Worm (Caenorhabditis elegans): ENCODE results near the gene clec-26.

Gene clec-26

DNA sequence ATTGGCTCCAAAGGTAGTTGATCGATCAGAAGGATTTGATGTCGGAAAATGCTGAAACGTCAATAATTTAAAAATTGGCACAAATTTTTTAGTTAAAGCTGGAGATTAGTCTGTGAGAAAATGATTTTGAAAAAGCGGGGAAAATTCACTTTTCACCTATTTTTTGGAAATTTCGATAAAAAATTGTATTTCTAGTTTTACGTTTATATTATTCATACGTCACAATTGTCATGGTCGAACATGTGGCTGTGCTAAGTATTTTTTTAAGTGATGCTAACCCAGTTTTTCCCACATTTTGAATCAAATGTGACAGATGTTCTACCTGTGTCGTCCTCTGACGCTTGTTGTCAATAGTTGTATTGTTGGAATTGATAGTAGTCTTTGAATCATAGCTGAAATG, 31.1 kb downstream of the clec-26 start:
- TF ChIP-seq unc-62 (GFP tag; optimal IDR thresholded peaks at IDR 0.05), result no peak
- TF ChIP-seq hmg-11 (tag; optimal IDR thresholded peaks at IDR 0.05), result no peak
- no peak for TF ChIP-seq mml-1 (tag; optimal IDR thresholded peaks at IDR 0.05)
- no peak for TF ChIP-seq elt-1 (tag; optimal IDR thresholded peaks at IDR 0.05)
- no peak for TF ChIP-seq unc-39 (tag; optimal IDR thresholded peaks at IDR 0.05)
- no peak for TF ChIP-seq aly-2 (tag; optimal IDR thresholded peaks at IDR 0.05)

DNA sequence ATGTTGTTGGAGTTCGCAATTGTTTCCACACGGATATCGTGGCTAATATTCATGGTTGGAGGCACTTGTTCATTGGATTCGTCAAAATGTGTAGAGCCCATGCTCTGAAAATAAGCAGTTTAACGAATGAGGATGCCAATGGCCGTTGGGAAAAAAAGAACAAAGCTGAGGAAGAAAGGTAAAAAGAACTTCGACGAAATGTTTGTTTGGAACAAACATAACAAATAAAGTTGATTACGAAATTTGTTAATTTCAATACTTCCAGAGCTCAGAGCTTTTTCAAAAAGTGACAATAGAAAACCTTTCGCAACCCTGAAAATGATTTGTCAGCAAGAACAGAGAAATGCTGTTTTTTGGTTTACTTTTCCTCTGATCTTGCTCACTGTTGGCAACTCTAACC, 31.6 kb downstream of the clec-26 start, which contains the start of gene F09C6.3:
Gene F09C6.3, minus strand, starts transcription at position 101 of the 400 bp plus-strand sequence.
- TF ChIP-seq zag-1 (tag; optimal IDR thresholded peaks at IDR 0.05), result no peak

DNA sequence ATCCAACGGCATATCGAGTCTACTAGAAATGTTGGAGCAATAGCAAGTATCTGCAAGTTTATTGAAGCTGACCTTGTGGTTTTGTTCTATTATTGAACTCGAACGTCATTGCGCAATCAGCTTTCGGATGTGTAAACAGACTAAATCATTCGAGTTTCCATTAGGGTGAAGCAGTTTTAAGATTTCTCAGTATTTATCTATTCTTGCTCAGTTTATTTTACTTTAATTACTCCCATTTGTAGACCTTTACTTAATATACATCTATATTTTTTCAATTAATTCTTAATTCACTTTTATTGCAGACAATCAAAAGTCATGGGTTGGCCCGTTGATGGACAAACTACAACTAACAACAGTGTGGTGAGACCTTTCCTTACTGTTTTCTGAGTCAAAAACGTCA, 32.3 kb downstream of the clec-26 start, which contains the start of gene F09C6.14:
Gene F09C6.14, plus strand, starts transcription at position 301 of the 400 bp plus-strand sequence.
- TF ChIP-seq eor-1 (tag; optimal IDR thresholded peaks at IDR 0.05) (no peak), ceh-82 (tag; optimal IDR thresholded peaks at IDR 0.05) (no peak), nhr-67 (tag; optimal IDR thresholded peaks at IDR 0.05) (no peak), pha-4 (tag; optimal IDR thresholded peaks at IDR 0.05) (no peak), hmg-11 (tag; optimal IDR thresholded peaks at IDR 0.05) (no peak), fkh-10 (GFP tag; optimal IDR thresholded peaks at IDR 0.05) (no peak), nfya-1 (tag; optimal IDR thresholded peaks at IDR 0.05; ENCODE audit: insufficient read depth) (no peak), ZK546.5 (tag; optimal IDR thresholded peaks at IDR 0.05) (no peak), unc-39 (tag; optimal IDR thresholded peaks at IDR 0.05) (no peak), nhr-237 (tag; optimal IDR thresholded peaks at IDR 0.05) (no peak)

DNA sequence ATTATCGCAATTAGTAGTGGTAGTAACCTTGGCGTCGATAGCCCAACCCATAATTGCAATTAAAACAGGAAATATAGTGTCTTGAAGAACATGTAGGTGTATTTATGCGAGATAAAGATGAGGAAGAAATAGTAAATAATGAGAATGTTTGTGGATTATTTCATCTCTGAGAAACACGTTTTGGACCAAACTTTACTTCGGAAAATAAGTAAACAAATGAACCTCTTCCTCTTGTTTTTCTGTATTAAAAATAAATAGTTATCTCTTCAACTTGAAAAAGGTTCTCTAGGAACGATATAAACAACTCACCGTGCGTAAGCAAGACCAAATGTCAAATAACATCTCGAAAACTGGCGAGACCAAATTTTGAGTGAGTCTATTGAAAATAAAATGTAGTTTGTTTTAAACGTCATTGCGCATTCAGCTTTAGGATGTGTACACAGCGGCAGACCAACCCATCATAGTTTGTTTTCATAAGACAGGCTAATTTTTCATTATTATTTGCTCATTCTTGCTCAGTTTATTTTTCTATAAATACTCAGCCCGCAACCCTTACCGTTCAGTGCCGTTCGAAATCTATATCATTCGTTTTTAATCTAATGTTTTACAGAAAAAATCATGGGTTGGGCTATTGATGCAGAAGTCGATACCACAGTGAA, 34.0 kb downstream of the clec-26 start, which contains the start of the genes F09C6.11 and F09C6.12:
Gene F09C6.11, minus strand, starts transcription at position 51 of the 659 bp plus-strand sequence.
Gene F09C6.12, plus strand, starts transcription at position 609 of the 659 bp plus-strand sequence.
- no peak for TF ChIP-seq ceh-28 (tag; optimal IDR thresholded peaks at IDR 0.05)
- TF ChIP-seq pha-4 (tag; optimal IDR thresholded peaks at IDR 0.05), result peak; percentile 95
- TF ChIP-seq ceh-9 (tag; optimal IDR thresholded peaks at IDR 0.05), result no peak
- TF ChIP-seq lsy-12 (tag; optimal IDR thresholded peaks at IDR 0.05), result no peak

DNA sequence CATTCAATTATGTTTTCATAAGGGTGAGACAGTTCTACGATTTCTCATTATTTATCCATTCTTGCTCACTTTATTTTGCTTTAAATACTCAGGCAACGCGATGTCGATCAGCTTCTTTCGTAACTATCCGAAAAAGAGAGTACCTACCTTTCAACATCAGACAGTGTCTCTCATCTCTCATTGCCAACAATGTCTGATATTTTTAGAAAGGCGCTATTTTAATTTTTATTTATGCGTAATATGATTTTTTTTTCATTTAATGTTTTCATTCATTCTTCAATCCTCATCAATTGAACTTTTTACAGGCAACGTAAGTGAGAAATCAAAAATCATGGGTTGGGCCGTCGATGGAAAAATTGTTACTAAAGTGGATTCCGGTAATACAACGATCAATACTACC, 36.3 kb downstream of the clec-26 start, which contains the start of gene F09C6.13:
Gene F09C6.13, plus strand, starts transcription at position 301 of the 400 bp plus-strand sequence.
- TF ChIP-seq hmg-11 (tag; optimal IDR thresholded peaks at IDR 0.05) (no peak), jun-1 (tag; optimal IDR thresholded peaks at IDR 0.05) (no peak), lin-39 (tag; optimal IDR thresholded peaks at IDR 0.05) (no peak), elt-1 (tag; optimal IDR thresholded peaks at IDR 0.05) (no peak)

DNA sequence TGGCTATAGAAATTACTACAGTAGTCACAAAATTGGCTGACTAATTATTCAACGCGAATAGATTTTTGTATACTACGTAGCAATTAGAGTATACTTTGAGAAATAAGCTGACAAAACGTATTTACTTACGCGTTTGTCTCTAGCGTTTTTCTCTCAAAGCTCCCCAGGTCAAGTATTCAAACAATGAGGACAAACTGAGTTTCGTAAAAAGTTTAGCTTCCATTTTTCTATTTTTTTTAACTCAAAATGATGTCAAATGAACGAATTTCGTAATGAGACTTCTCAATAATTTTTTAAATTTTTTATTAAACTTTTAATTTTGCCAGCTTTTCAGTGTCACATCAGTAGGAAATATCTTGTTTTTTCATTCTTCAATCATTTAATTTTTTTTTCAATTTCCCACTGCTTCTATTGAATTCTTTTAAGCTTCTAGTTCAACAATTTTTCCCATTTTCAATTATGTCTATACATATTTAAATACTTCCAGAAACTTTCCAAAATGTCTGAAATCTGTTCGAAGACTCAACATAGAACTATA, 40.4 kb downstream of the clec-26 start, which contains the start of the genes ifas-2 and fbxa-44:
Gene ifas-2, minus strand, starts transcription at position 101 of the 538 bp plus-strand sequence.
Gene fbxa-44, plus strand, starts transcription at position 488 of the 538 bp plus-strand sequence.
- TF ChIP-seq elt-3 (tag; optimal IDR thresholded peaks at IDR 0.05) (no peak), unc-62 (GFP tag; optimal IDR thresholded peaks at IDR 0.05) (no peak), egl-27 (tag; optimal IDR thresholded peaks at IDR 0.05) (no peak)

DNA sequence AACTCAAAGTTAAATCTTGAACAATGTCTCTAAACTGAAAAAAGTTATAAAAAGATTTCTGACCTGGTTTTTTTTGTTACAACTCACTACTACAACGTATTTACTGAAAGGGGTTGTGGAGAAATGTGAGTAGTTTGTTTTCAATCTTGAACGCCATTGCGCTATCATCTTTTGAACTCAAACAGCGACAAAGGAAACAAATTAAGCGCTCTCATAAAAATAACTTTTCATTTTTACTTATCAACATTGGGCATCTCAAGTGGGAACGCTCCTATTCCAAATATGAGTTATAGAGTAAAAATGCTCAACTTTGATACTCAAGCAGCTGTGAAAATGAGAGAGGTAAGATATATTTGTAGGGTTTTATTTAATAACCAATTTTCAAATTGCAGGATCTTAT, 45.0 kb downstream of the clec-26 start, which contains the start of gene F09C6.15:
Gene F09C6.15, plus strand, starts transcription at position 301 of the 400 bp plus-strand sequence.
- TF ChIP-seq ceh-9 (tag; optimal IDR thresholded peaks at IDR 0.05), result no peak
- TF ChIP-seq nhr-77 (tag; optimal IDR thresholded peaks at IDR 0.05), result no peak
- TF ChIP-seq ztf-4 (tag; optimal IDR thresholded peaks at IDR 0.05), result no peak
- no peak for TF ChIP-seq egl-27 (tag; optimal IDR thresholded peaks at IDR 0.05)
- TF ChIP-seq lin-39 (tag; optimal IDR thresholded peaks at IDR 0.05), result no peak
- TF ChIP-seq elt-1 (tag; optimal IDR thresholded peaks at IDR 0.05), result no peak

DNA sequence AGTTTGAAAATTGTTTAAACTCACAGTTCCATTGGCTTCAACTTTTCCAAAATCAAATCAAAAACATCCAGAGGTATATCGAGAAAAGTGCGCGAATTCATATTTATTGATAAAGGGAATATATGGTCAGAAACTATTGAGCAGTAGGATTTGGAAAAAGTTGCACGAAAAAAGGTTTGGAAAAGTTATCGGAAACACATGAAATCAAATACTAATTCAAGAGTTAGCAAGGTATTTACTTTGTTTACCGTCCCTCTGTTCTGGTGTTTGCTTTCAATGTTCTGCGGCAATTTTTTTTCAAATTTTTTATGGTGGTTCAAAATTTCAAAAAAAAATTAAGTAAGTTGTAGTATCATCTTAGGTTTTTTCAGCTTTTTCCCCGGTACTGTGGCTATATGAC, 50.9 kb downstream of the clec-26 start, which contains the start of gene fbxa-45:
Gene fbxa-45, minus strand, starts transcription at position 101 of the 400 bp plus-strand sequence.
- TF ChIP-seq fkh-2 (tag; optimal IDR thresholded peaks at IDR 0.05) (no peak), lsy-12 (tag; optimal IDR thresholded peaks at IDR 0.05) (no peak), ztf-11 (tag; optimal IDR thresholded peaks at IDR 0.05) (no peak)

Measured in whole organism, L3 larva.